Fruit fly (Drosophila melanogaster) whole organism, wandering third instar larva: Measurements from ENCODE around the gene Kr-h1.

ENCODE experiments used
- Dfd ChIP-seq: fragments of >200 bp; optimal IDR thresholded peaks from 2 replicates; lab custom pipeline; 2017; ENCODE audit warnings: missing biosample characterization, missing genetic modification characterization
- Hr78 ChIP-seq: fragments of >200 bp; optimal IDR thresholded peaks from 2 replicates; lab custom pipeline; 2017; ENCODE audit warnings: missing biosample characterization, missing genetic modification characterization
- dsf ChIP-seq: sonication (Bioruptor generic); optimal IDR thresholded peaks from 2 replicates; lab custom pipeline; 2016; ENCODE audit warnings: missing biosample characterization, missing genetic modification characterization, borderline replicate concordance
- h ChIP-seq: fragments of 200-800 bp; sonication (Bioruptor generic); optimal IDR thresholded peaks from 3 replicates; lab custom pipeline; 2016; ENCODE audit warnings: missing biosample characterization, mild to moderate bottlenecking, missing genetic modification characterization
- lola ChIP-seq: fragments of >200 bp; optimal IDR thresholded peaks from 2 replicates; lab custom pipeline; 2017; ENCODE audit warnings: missing biosample characterization, missing genetic modification characterization
- pan ChIP-seq: fragments of >200 bp; optimal IDR thresholded peaks from 2 replicates; lab custom pipeline; 2017
- rgr ChIP-seq: fragments of 200-800 bp; sonication (Bioruptor generic); optimal IDR thresholded peaks from 3 replicates; lab custom pipeline; 2016; ENCODE audit warnings: missing biosample characterization, mild to moderate bottlenecking, missing genetic modification characterization

- TF ChIP-seq h (no peak), rgr (GFP tag; lab: Kevin White, UChicago) (no peak), pan (no peak), lola (GFP tag; lab: Kevin White, UChicago) (no peak), Dfd (GFP tag; lab: Kevin White, UChicago) (no peak), dsf (GFP tag; lab: Kevin White, UChicago) (no peak), Hr78 (GFP tag; lab: Kevin White, UChicago) (no peak)
These were observed 47.2 kb upstream of the Kr-h1 start for dm6 chr2L:6035155-6035554.
